Fruit fly (Drosophila melanogaster): ENCODE data around the gene CG8209.
A peak's percentile ranks its signal among the peaks of the same experiment; 100 is the strongest.

CG8209 gene

DNA sequence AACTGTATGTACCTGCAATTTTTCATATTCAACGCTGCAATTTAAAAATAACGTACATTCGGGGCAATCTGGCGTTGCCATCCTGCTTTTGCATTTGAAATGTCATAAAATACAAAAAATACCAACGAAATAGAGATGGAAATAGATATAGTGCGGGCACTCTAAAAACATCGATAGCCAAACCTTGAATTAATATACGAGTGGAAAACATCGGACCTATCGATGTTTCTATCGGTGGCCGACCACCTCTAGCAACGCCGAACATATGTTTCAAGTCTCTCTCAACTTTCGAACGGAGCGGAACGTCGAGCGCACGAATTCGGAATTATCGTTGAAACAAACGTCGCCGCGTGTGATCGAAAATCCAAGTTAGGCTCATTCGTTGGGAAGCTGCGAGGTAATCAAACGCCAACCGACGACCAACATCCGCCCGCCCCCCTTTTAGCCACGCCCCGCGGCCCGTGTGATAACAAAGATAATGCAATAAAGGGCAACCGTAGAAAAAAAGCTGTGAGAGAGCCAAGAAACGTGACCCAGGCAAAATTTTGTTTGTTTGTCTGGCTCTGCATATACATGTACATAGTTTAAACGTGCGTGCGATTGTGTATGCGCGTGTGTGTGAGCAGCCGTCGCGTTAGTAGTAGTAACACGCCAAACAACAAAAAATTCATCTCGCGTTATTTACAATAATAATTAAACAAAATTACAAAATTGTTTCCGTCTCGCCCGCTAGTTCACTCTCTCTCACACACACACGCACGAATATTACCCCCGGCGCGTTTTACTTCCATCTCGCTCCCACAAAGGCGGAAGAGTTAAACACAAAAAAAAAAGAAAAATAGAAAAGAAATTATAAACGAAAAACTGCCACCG, 2.8 kb downstream of the CG8209 start, which contains the start of gene nmo (continued):
- TF ChIP-seq crc (GFP tag; optimal IDR thresholded peaks at IDR 0.05) (no peak), Stat92E (GFP tag; optimal IDR thresholded peaks at IDR 0.05) (peak in 1 of 3 experiments; percentile 82), CG10565 (GFP tag; optimal IDR thresholded peaks at IDR 0.05) (no peak), zen (tag; optimal IDR thresholded peaks at IDR 0.05) (peak; percentile 43), CG16863 (GFP tag; optimal IDR thresholded peaks at IDR 0.05) (no peak), dpn (GFP tag; optimal IDR thresholded peaks at IDR 0.05) (peak in 1 of 2 experiments; percentile 5), CG15479 (GFP tag; optimal IDR thresholded peaks at IDR 0.05) (no peak), mld (GFP tag; IDR thresholded peaks at IDR 0.05; ENCODE audit: partially characterized antibody) (no peak), CG10321 (GFP tag; IDR thresholded peaks at IDR 0.05) (no peak), gce (GFP tag; IDR thresholded peaks at IDR 0.05) (no peak), CG9797 (GFP tag; optimal IDR thresholded peaks at IDR 0.05) (peak; percentile 84), wdn (GFP tag; IDR thresholded peaks at IDR 0.05) (no peak), CG8388 (GFP tag; optimal IDR thresholded peaks at IDR 0.05) (no peak), CG3163 (GFP tag; optimal IDR thresholded peaks at IDR 0.05) (no peak), knrl (GFP tag; IDR thresholded peaks at IDR 0.05; ENCODE audit: partially characterized antibody) (no peak), Sox100B (GFP tag; optimal IDR thresholded peaks at IDR 0.05) (peak; percentile 2), CG3726 (GFP tag; IDR thresholded peaks at IDR 0.05) (no peak), CG6175 (GFP tag; IDR thresholded peaks at IDR 0.05) (no peak), C15 (GFP tag; IDR thresholded peaks at IDR 0.05) (no peak), gem (tag; optimal IDR thresholded peaks at IDR 0.05) (no peak), lbe (GFP tag; optimal IDR thresholded peaks at IDR 0.05) (no peak), CG12071 (GFP tag; optimal IDR thresholded peaks at IDR 0.05) (no peak), CG1647 (GFP tag; optimal IDR thresholded peaks at IDR 0.05) (no peak), en (GFP tag; optimal IDR thresholded peaks at IDR 0.05) (no peak), CG18764 (GFP tag; optimal IDR thresholded peaks at IDR 0.05) (peak; percentile 9), CG17385 (GFP tag; optimal IDR thresholded peaks at IDR 0.05) (peak; percentile 23), Jarid2 (GFP tag; optimal IDR thresholded peaks at IDR 0.05) (peak; percentile 98), CG15269 (tag; optimal IDR thresholded peaks at IDR 0.05) (peak; percentile 14), CG4820 (GFP tag; optimal IDR thresholded peaks at IDR 0.05) (no peak), CG1832 (GFP tag; optimal IDR thresholded peaks at IDR 0.05) (peak; percentile 41), Drgx (GFP tag; IDR thresholded peaks at IDR 0.05) (no peak), Sry-δ (GFP tag; optimal IDR thresholded peaks at IDR 0.05) (peak; percentile 100), CG42726 (GFP tag; IDR thresholded peaks at IDR 0.05; ENCODE audit: partially characterized antibody) (no peak), NC2β (GFP tag; optimal IDR thresholded peaks at IDR 0.05) (no peak), D19A (tag; optimal IDR thresholded peaks at IDR 0.05) (no peak), Med (GFP tag) (peak; percentile 92), Mrtf (GFP tag; IDR thresholded peaks at IDR 0.05) (no peak), fd96Cb (tag; optimal IDR thresholded peaks at IDR 0.05) (no peak), otp (GFP tag; IDR thresholded peaks at IDR 0.05) (no peak), p53 (GFP tag; optimal IDR thresholded peaks at IDR 0.05) (no peak), gcm2 (GFP tag; optimal IDR thresholded peaks at IDR 0.05) (no peak), Bgb (GFP tag; IDR thresholded peaks at IDR 0.05; ENCODE audit: partially characterized antibody) (no peak), CG10979 (tag; optimal IDR thresholded peaks at IDR 0.05) (no peak), hkb (optimal IDR thresholded peaks at IDR 0.05) (no peak), hkb (GFP tag; IDR thresholded peaks at IDR 0.05) (no peak), CG12659 (GFP tag; optimal IDR thresholded peaks at IDR 0.05) (peak; percentile 41), hth (optimal IDR thresholded peaks at IDR 0.05) (no peak), slp2 (GFP tag; optimal IDR thresholded peaks at IDR 0.05) (peak; percentile 8), CG3838 (GFP tag; optimal IDR thresholded peaks at IDR 0.05) (no peak), CG1529 (GFP tag; optimal IDR thresholded peaks at IDR 0.05) (no peak)
